Fruit fly (Drosophila melanogaster): ENCODE results near the gene CG14853.

Gene CG14853

DNA sequence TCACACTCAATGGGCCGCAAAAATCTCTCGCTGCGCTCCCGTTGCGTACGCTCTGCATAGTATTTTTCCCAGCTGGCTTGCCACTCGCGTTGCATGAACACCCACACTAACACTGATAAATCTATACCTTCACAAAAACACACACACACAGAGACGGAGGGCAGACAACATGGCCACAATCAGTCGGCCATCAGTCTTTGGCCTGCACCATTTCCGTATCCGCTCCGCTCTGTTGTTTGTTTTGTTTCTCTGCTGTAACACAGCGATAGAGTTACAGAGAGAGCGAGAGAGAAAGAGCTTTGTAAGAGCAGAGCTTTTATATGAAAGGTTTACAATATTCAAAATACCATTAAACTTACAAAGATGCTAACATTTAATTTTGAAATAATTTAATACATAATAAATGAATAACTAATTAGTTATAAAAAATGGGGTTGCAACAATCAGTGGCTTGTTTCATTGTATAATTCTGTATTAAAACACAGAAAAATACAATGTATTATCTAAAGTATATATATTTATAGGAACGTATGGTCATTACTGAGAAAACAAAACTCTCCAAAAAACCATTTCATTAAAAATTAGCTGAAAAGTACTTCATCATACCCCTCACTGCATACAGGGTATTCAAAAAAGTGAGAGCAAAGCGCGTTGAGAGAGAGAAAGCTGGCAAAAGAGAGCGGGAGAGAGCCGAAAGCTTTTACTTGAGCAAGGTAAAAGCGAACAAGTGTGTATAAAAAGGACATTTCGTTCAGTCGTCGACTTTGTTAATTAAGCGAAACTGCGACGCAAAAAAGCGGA lies at the start of gene CG14853:
Gene CG14853 (plus strand): TSS at position 751 of the 801 bp plus-strand sequence.
- TF ChIP-seq CG17801 (GFP tag; optimal IDR thresholded peaks at IDR 0.05; ENCODE audit: partially characterized antibody) = no peak

DNA sequence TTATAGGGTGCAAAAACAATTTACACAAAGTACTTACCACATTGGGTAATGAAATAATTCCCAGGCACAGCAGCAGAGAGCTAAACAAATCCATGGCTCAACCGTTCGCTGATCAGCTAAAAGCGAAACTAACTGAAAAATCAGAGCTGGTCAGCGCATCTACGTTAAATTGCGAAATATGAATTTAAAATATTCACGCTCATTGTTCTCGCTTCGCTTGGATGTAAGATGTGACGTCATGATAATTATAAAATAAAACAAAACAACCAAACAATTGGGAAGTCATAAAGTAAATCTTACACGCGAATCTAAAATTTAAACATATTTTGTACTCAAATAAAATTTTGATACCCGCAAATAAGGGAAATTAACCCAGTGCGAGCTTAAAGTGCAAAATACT lies 49.5 kb upstream of the CG14853 start, which contains the start of gene CG14854:
Gene CG14854 (minus strand): TSS at position 101 of the 400 bp plus-strand sequence.
- no peak for TF ChIP-seq CG17801 (GFP tag; optimal IDR thresholded peaks at IDR 0.05; ENCODE audit: partially characterized antibody)

DNA sequence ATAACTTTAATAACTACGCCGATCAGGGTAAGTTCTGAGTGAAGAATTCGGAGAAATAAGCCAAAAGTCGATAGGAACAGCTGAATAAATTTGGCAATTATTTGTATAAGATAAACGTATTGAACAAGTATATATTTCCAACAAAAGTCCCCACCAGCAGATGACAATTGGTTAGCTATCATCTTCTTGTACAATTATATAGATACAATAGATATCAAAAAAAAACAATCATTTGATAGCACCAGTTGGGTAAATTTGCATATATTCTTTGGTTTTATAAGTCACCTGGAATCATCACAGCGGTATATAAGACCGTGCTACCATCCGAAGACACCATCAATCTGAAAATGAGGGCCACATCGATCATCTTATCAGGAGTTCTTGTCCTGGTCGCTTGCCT lies 48.8 kb upstream of the CG14853 start, which contains the start of gene Jig:
Gene Jig (plus strand): TSS at position 301 of the 400 bp plus-strand sequence.
- TF ChIP-seq CG17801 (GFP tag; optimal IDR thresholded peaks at IDR 0.05; ENCODE audit: partially characterized antibody) = no peak

DNA sequence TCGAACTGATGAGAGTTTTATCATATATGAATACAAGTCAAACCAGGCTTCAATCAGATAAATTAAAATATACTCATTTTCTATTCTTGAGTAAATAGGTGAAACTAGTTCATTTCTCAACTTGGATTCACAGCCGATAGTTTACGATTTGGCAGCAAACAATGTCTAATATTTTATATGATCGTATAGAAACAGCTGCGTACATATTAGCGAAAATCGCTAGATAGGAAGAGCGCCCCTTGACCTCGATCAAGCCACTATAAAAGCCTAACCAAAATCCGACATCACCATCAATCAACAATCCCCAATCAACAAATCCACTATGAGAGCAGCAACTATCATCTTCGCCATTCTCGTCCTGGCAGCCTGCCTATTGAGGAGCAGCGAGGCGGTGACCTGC lies 47.4 kb upstream of the CG14853 start, which contains the start of gene CG14851:
Gene CG14851 (plus strand): TSS at position 301 of the 400 bp plus-strand sequence.
- no peak for TF ChIP-seq CG17801 (GFP tag; optimal IDR thresholded peaks at IDR 0.05; ENCODE audit: partially characterized antibody)

DNA sequence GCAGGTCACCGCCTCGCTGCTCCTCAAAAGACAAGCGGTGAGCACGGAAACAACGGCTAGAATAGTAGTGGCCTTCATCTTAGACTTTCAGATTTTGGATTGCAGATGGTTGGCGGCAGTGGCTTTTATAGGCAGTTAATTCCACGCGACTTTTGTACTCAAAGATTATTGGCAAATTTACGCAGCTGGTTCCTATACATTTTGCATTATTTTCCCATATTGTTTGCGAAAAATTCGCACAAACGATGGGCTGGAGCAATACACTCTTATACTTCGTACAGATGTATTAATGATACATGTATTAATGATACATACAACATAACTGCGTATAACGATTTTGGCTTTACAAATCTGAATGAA lies 44.8 kb upstream of the CG14853 start, which contains the start of gene CG8087:
Gene CG8087 (minus strand): TSS at position 101 of the 360 bp plus-strand sequence.
- no peak for TF ChIP-seq CG17801 (GFP tag; optimal IDR thresholded peaks at IDR 0.05; ENCODE audit: partially characterized antibody)

DNA sequence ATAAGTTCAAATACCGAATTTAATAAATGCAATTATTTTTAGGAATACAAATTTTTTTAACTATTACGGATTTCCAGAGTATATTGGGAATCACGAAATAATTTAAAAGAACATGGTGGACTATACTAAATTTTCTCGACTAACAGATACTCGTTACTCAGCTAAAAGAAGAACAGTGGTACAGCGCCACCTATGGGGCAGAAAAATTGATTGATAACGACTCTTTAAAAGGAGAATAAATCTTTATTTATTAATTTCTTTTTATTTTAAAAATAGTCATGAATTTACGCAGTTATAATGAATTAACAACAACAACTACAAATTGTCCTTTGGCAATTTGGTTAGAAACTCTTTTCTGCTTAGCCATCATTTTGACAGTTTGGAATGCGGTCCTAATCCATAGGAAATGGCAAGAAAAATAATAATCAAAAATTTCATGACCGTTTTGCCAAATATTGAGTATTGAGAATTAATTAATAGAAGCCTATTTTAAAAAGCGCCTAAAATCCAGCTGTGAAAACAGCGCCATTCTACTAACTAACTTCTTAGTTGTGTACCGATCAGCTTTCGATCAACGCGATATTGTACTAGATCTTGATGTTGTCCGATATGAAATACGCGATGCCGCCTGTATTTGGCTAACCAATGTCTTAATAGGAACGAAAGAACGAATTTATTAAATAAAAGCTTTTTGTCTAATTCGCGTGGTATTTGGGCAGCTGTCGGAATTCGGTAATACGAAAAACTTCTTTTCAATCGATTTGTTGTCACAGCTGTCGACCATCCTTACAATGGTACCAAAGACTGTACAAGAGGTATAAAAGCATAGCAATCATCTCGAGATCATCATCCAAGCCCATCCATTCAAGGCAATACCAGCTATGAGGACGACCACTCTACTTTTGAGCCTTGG lies 44.1 kb upstream of the CG14853 start, which contains the start of gene CG14852:
Gene CG14852 (plus strand): TSS at position 863 of the 913 bp plus-strand sequence.
- TF ChIP-seq CG17801 (GFP tag; optimal IDR thresholded peaks at IDR 0.05; ENCODE audit: partially characterized antibody) = no peak

DNA sequence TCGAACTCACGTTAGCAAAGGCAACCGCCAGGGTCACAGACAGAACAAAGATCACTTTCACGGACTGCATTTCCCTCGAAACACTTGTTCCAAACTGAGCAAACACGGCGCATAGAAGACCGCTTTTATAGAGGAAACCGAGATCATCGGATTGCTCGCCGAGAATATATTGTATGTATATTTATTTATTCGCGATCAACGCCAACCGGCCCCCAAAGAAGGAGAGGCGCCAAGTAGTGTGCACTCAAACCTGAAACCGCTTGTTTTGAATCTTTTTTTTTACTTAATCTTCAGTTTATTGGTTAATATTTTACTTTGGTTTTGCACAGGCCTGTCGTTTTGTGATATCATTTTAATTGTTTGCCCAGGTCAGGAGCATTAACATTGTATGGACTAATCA lies 42.1 kb upstream of the CG14853 start, which contains the start of gene CG31313:
Gene CG31313 (minus strand): TSS at position 101 of the 400 bp plus-strand sequence.
- TF ChIP-seq CG17801 (GFP tag; optimal IDR thresholded peaks at IDR 0.05; ENCODE audit: partially characterized antibody) = no peak

DNA sequence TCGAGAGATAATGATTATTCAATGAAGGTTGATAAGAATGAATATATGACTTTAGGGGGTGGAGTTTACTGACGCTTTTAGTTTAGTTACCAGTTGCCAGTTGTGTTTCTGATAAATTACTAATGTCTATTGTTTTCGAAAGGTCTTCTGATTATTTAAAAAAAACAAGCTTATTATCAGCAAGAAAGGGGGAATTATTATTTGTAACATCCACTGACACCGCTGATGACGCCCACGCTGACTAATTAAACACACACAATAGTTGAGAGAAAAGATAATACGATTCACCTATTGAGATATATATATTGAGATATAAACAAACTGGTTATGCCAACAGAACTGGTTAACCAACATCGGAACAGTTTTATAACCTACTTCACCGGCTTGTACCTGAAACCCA lies 41.6 kb upstream of the CG14853 start:
- no peak for TF ChIP-seq CG17801 (GFP tag; optimal IDR thresholded peaks at IDR 0.05; ENCODE audit: partially characterized antibody)

DNA sequence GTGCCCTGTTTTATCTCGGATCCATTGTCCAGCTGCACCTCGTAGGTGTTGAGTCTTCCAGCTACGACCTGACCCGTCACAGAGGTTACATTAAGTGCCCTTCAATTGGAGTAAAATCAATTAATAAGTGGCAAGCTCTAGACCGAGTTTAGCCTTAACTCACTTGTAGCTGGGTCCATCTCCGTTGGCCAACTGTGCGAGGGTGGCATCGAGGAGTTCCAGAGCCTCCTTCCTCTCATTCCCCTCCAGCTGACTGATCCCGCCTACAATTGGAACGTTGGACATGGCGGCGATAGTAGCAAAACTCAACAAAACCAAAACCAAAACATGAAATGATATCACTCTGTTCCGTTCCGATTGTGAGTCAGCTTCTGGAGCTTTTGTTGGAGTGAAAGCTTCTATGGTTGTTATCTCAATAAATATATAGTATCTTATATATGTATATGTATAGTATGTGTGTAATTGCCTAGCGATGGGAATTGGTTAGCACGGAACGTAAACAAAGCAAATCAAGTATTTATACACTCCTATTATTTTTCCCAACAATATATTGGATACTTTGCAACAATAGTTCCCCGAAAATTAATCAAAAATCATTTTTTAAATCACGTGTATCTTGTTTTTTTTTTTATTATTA lies 40.8 kb upstream of the CG14853 start, which contains the start of gene CG8066:
Gene CG8066 (minus strand): TSS at position 347 of the 637 bp plus-strand sequence.
- peak; percentile 25 for TF ChIP-seq CG17801 (GFP tag; optimal IDR thresholded peaks at IDR 0.05; ENCODE audit: partially characterized antibody)

DNA sequence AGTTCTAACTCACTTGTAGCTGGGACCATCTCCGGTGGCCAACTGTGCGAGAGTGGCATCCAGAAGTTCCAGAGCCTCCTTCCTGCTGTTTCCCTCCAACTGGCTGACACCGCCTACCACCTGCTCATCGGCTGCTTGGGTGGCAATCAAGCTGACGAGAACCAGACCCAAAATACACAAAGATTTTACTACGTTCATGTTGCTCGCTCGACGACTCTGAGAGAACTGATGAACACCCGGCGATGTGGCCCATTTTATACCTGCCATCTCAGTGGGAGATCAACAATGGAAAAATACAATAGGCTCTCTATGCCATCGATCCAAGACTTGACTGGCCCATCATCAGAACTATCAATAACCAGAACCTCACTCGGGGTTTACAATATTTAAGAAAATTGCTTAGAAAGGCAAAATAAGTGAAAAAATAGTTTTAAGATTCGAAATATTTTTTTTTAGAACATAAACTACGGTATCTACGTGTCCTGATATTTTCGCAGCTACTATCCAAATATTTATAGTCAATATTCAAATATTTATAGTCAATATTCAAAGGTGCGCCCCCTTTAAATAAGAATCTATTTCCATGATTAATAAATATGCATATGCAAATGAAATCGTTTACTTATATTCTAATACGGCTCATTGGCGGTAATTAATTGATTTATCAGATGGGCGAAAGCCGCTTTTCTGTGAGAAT lies 39.9 kb upstream of the CG14853 start, which contains the start of gene Cys:
Gene Cys (minus strand): TSS at position 234 of the 697 bp plus-strand sequence.
- no peak for TF ChIP-seq CG17801 (GFP tag; optimal IDR thresholded peaks at IDR 0.05; ENCODE audit: partially characterized antibody)

DNA sequence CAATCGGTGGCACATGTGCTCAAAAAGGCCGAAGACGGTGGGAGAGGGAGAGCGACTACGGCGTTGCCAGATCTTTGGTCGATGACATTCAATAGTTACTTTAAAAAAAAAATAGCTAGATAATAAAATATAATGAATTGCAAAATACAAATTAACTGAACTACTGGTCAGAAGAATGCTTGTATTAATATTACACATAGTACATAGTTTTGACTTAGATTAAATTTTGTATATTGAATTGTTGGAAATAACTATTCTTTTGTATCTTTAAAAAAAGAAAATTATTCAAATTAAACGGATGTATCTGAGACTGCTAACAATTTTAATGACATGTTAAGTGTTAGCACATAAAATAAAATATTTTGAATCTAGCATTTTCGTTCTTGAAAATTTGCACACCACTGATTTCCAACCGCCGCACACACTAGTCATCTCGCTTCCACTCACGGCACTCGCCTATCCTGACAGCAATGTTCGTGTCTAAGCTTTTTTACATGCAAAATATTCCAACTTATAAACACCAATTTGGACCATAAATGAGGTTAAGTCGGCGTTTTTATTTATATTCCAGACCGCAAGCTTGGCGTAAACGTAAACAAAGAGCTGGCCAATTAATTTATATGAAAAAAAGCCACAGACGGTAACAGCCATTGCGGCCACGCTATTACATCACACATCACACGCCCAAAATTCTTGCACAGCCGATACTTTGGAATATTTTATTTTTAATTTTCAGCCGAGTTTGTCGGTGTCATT lies 34.3 kb upstream of the CG14853 start:
- TF ChIP-seq CG17801 (GFP tag; optimal IDR thresholded peaks at IDR 0.05; ENCODE audit: partially characterized antibody) = peak; percentile 61

DNA sequence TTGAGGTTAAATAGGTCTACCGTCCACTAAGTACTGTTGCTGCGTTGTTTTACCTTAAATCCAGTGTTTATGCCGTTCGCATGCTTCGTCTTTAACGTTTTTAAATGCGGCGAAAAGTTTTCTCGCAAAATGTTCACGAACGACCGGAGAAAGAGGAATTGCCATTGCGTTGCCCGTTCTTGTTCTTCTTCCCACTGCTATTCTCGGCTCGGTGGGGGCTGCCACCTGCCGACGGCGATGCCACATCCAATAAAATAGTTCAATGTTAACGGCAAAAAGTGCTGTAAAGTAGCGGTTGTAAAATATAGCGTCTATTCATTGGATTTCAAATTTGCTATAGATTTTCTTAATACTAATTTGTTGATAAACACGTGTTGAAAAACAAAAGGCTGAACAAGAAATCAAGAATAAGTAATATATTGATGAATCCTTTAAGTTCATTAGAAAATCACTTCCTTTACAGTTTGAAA lies 33.7 kb upstream of the CG14853 start, which contains the start of gene CG7987:
Gene CG7987 (minus strand): TSS at position 170 of the 470 bp plus-strand sequence.
- no peak for TF ChIP-seq CG17801 (GFP tag; optimal IDR thresholded peaks at IDR 0.05; ENCODE audit: partially characterized antibody)

DNA sequence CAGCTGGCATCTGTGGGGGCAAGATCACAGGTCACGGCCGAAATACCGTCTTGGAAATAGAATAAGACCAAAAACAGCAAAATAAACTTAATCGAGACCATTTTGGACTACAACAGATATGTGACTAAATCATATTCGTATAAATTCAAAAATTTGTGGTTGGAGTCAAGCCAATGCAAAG lies 33.0 kb upstream of the CG14853 start, which contains the start of gene CG44094:
Gene CG44094 (minus strand): TSS at position 101 of the 181 bp plus-strand sequence.
- no peak for TF ChIP-seq CG17801 (GFP tag; optimal IDR thresholded peaks at IDR 0.05; ENCODE audit: partially characterized antibody)

Data from ovary, adult (tissue).